Worm (Caenorhabditis elegans) whole organism, L4 larva: ENCODE measurements around the gene lin-40.

Experiments used
- F26F4.8 ChIP-seq: fragments of 200-800 bp; sonication (Bioruptor generic); conservative IDR thresholded peaks from 2 replicates; pipeline ENCODE4 v1.3.6; 2022; ENCODE audit warnings: missing genetic modification characterization, missing compliant biosample characterization
- F44E2.7 ChIP-seq: fragments of 200-800 bp; sonication (Bioruptor generic); IDR thresholded peaks from 2 replicates; pipeline ENCODE4 v2.1.2; 2022; ENCODE audit warnings: missing genetic modification characterization, missing compliant biosample characterization
- F49E8.2 ChIP-seq: sonication (generic microtip); optimal IDR thresholded peaks from 2 replicates; lab custom pipeline; 2016; ENCODE audit warnings: missing compliant biosample characterization, mild to moderate bottlenecking, missing genetic modification characterization, borderline replicate concordance
- R02D3.7 ChIP-seq: fragments of 150-350 bp; sonication (generic microtip); optimal IDR thresholded peaks from 3 replicates; lab custom pipeline; 2014; ENCODE audit warnings: missing biosample characterization, missing genetic modification characterization
- T26A8.4 ChIP-seq: fragments of 200-800 bp; sonication (Bioruptor generic); IDR thresholded peaks from 2 replicates; pipeline ENCODE4 v1.3.6; 2022; ENCODE audit warnings: missing genetic modification characterization, missing compliant biosample characterization
- Y48G9A.11 ChIP-seq: fragments of 200-800 bp; sonication (Bioruptor generic); IDR thresholded peaks from 2 replicates; pipeline ENCODE4 v1.3.6; 2022; ENCODE audit warnings: missing genetic modification reagents, missing genetic modification characterization, missing compliant biosample characterization
- Y5F2A.4 ChIP-seq: fragments of 200-800 bp; sonication (Bioruptor generic); optimal IDR thresholded peaks from 2 replicates; lab custom pipeline; 2018; ENCODE audit warnings: mild to moderate bottlenecking, missing genetic modification characterization, missing compliant biosample characterization
- ZK337.2 ChIP-seq: fragments of 200-800 bp; sonication (Bioruptor generic); IDR thresholded peaks from 2 replicates; pipeline ENCODE4 v1.3.6; 2022; ENCODE audit warnings: missing genetic modification reagents, missing genetic modification characterization, missing compliant biosample characterization
- aha-1 ChIP-seq: fragments of 150-350 bp; peaks from one replicate; lab custom pipeline; 2014; ENCODE audit warnings: missing biosample characterization, missing genetic modification characterization
- aly-2 ChIP-seq: sonication (generic microtip); optimal IDR thresholded peaks from 2 replicates; lab custom pipeline; 2018; ENCODE audit warnings: missing biosample characterization, missing genetic modification characterization
- ama-1 ChIP-seq: fragments of 150-350 bp; optimal IDR thresholded peaks from 2 replicates; lab custom pipeline; 2014; ENCODE audit warnings: inconsistent platforms, mixed read lengths
- attf-4 ChIP-seq: sonication (generic microtip); optimal IDR thresholded peaks from 3 replicates; lab custom pipeline; 2017; ENCODE audit warnings: missing biosample characterization, missing genetic modification characterization
- daf-16 ChIP-seq, 3 experiments: sonication (generic microtip); optimal IDR thresholded peaks; 2 replicates each; lab custom pipeline; 2016 to 2017; ENCODE audit warnings: missing genetic modification characterization in 3 of 3, missing genetic modification reagents in 3 of 3, mild to moderate bottlenecking in 2 of 3, missing compliant biosample characterization in 2 of 3, missing biosample characterization in 1 of 3, moderate library complexity in 1 of 3
- dmd-6 ChIP-seq: fragments of 200-800 bp; sonication (Bioruptor generic); IDR thresholded peaks from 2 replicates; pipeline ENCODE4 v1.3.6; 2022; ENCODE audit warnings: missing genetic modification reagents, missing genetic modification characterization, missing compliant biosample characterization
- dpl-1 ChIP-seq: fragments of 150-350 bp; optimal IDR thresholded peaks from 2 replicates; lab custom pipeline; 2014; ENCODE audit warnings: missing biosample characterization, missing genetic modification reagents, missing genetic modification characterization
- egl-27 ChIP-seq: sonication (generic microtip); optimal IDR thresholded peaks from 3 replicates; lab custom pipeline; 2017; ENCODE audit warnings: missing biosample characterization, missing genetic modification reagents, missing genetic modification characterization
- egl-43 ChIP-seq: fragments of 200-800 bp; sonication (Bioruptor generic); IDR thresholded peaks from 2 replicates; pipeline ENCODE4 v1.3.6; 2022; ENCODE audit warnings: missing genetic modification reagents, missing genetic modification characterization, missing compliant biosample characterization
- fkh-10 ChIP-seq: fragments of 150-350 bp; optimal IDR thresholded peaks from 2 replicates; lab custom pipeline; 2014; ENCODE audit warnings: missing biosample characterization, missing genetic modification reagents, missing genetic modification characterization
- fos-1 ChIP-seq: fragments of 150-350 bp; optimal IDR thresholded peaks from 2 replicates; lab custom pipeline; 2014; ENCODE audit warnings: missing biosample characterization, missing genetic modification characterization
- hif-1 ChIP-seq, 2 experiments: sonication (generic microtip); optimal IDR thresholded peaks; 2 replicates each; lab custom pipeline; 2016 to 2017; ENCODE audit warnings: missing compliant biosample characterization in 2 of 2, missing genetic modification characterization in 2 of 2, missing genetic modification reagents in 2 of 2, missing genotype in 2 of 2, mild to moderate bottlenecking in 1 of 2
- hlh-11 ChIP-seq: fragments of 200-800 bp; sonication (Bioruptor generic); optimal IDR thresholded peaks from 2 replicates; lab custom pipeline; 2018; ENCODE audit warnings: mild to moderate bottlenecking, missing genetic modification characterization, missing compliant biosample characterization
- hmg-1.1 ChIP-seq: fragments of 200-800 bp; sonication (Bioruptor generic); IDR thresholded peaks from 2 replicates; pipeline ENCODE4 v1.3.6; 2022; ENCODE audit warnings: missing genetic modification reagents, missing genetic modification characterization, missing compliant biosample characterization
- lin-1 ChIP-seq: fragments of 200-800 bp; sonication (Bioruptor generic); IDR thresholded peaks from 2 replicates; pipeline ENCODE4 v1.3.6; 2022; ENCODE audit warnings: missing genetic modification reagents, missing genetic modification characterization, missing compliant biosample characterization
- lin-15B ChIP-seq: fragments of 150-350 bp; sonication (generic microtip); optimal IDR thresholded peaks from 3 replicates; lab custom pipeline; 2014; ENCODE audit warnings: missing biosample characterization, missing genetic modification characterization
- lin-29 ChIP-seq: fragments of 200-800 bp; sonication (Bioruptor generic); IDR thresholded peaks from 2 replicates; pipeline ENCODE4 v1.3.6; 2022; ENCODE audit warnings: missing genetic modification reagents, missing genetic modification characterization, missing compliant biosample characterization
- lin-39 ChIP-seq: fragments of 150-350 bp; optimal IDR thresholded peaks from 2 replicates; lab custom pipeline; 2014; ENCODE audit warnings: missing biosample characterization, missing genetic modification reagents, missing genetic modification characterization
- lsy-2 ChIP-seq, 2 experiments: fragments of 150-350 bp in 1 of 2; sonication (generic microtip) in 1 of 2; optimal IDR thresholded peaks; 2 replicates each; lab custom pipeline; 2014 to 2017; ENCODE audit warnings: missing biosample characterization in 2 of 2, missing genetic modification characterization in 2 of 2
- madf-9 ChIP-seq: fragments of 200-800 bp; sonication (Bioruptor generic); conservative IDR thresholded peaks from 2 replicates; pipeline ENCODE4 v1.3.6; 2022; ENCODE audit warnings: missing genetic modification reagents, missing genetic modification characterization, missing compliant biosample characterization
- mdl-1 ChIP-seq, 2 experiments: fragments of 150-350 bp in 1 of 2; sonication (generic microtip) in 1 of 2; optimal IDR thresholded peaks; 2 replicates each; lab custom pipeline; 2014 to 2017; ENCODE audit warnings: missing biosample characterization in 2 of 2, missing genetic modification characterization in 2 of 2
- mep-1 ChIP-seq: fragments of 150-350 bp; sonication (generic microtip); optimal IDR thresholded peaks from 3 replicates; lab custom pipeline; 2014; ENCODE audit warnings: missing biosample characterization, missing genetic modification characterization
- nhr-102 ChIP-seq: sonication (generic microtip); optimal IDR thresholded peaks from 2 replicates; lab custom pipeline; 2016; ENCODE audit warnings: mild to moderate bottlenecking, missing genetic modification characterization, moderate library complexity, missing compliant biosample characterization
- nhr-11 ChIP-seq: fragments of 150-350 bp; optimal IDR thresholded peaks from 2 replicates; lab custom pipeline; 2014; ENCODE audit warnings: missing biosample characterization, missing genetic modification characterization
- nhr-111 ChIP-seq: fragments of 200-800 bp; sonication (Bioruptor generic); optimal IDR thresholded peaks from 2 replicates; lab custom pipeline; 2018; ENCODE audit warnings: mild to moderate bottlenecking, missing genetic modification characterization, missing compliant biosample characterization
- nhr-42 ChIP-seq: fragments of 200-800 bp; sonication (Bioruptor generic); IDR thresholded peaks from 2 replicates; pipeline ENCODE4 v1.3.6; 2022; ENCODE audit warnings: missing genetic modification characterization, missing compliant biosample characterization
- nhr-48 ChIP-seq: sonication (generic microtip); optimal IDR thresholded peaks from 2 replicates; lab custom pipeline; 2016; ENCODE audit warnings: mild to moderate bottlenecking, missing genetic modification characterization, missing compliant biosample characterization
- nhr-76 ChIP-seq: fragments of 150-350 bp; optimal IDR thresholded peaks from 2 replicates; lab custom pipeline; 2014; ENCODE audit warnings: missing biosample characterization, missing genetic modification characterization
- rbr-2 ChIP-seq: sonication (generic microtip); optimal IDR thresholded peaks from 2 replicates; lab custom pipeline; 2016; ENCODE audit warnings: missing genotype, missing genetic modification characterization, missing compliant biosample characterization
- saeg-2 ChIP-seq: fragments of 200-800 bp; sonication (Bioruptor generic); IDR thresholded peaks from 2 replicates; pipeline ENCODE4 v1.3.6; 2022; ENCODE audit warnings: missing genetic modification reagents, missing genetic modification characterization, missing compliant biosample characterization
- set-16 ChIP-seq: fragments of 200-800 bp; sonication (Bioruptor generic); IDR thresholded peaks from 2 replicates; pipeline ENCODE4 v1.3.6; 2022; ENCODE audit warnings: missing genetic modification reagents, missing genetic modification characterization, missing compliant biosample characterization
- snpc-4 ChIP-seq: fragments of 150-350 bp; optimal IDR thresholded peaks from 2 replicates; lab custom pipeline; 2014; ENCODE audit warnings: missing biosample characterization, missing genetic modification characterization
- spr-1 ChIP-seq: sonication (generic microtip); optimal IDR thresholded peaks from 2 replicates; lab custom pipeline; 2016; ENCODE audit warnings: mild to moderate bottlenecking, missing genetic modification characterization, missing compliant biosample characterization
- tra-1 ChIP-seq: fragments of 200-800 bp; sonication (Bioruptor generic); IDR thresholded peaks from 2 replicates; pipeline ENCODE4 v1.3.6; 2022; ENCODE audit warnings: missing genetic modification reagents, missing genetic modification characterization, missing compliant biosample characterization
- unc-62 ChIP-seq, 3 experiments: fragments of 150-350 bp in 1 of 3; sonication (generic microtip); optimal IDR thresholded peaks in 2 of 3; peaks in 1 of 3; 1 replicate in 1 of 3; 2 replicates in 2 of 3; lab custom pipeline; 2014 to 2017; ENCODE audit warnings: missing biosample characterization in 3 of 3, missing genetic modification characterization in 3 of 3, missing genetic modification reagents in 3 of 3, missing genotype in 1 of 3
- vab-7 ChIP-seq: fragments of 200-800 bp; sonication (Bioruptor generic); IDR thresholded peaks from 2 replicates; pipeline ENCODE4 v1.3.6; 2022; ENCODE audit warnings: missing genetic modification reagents, missing genetic modification characterization, missing compliant biosample characterization
- zfp-2 ChIP-seq: sonication (generic microtip); optimal IDR thresholded peaks from 2 replicates; lab custom pipeline; 2016; ENCODE audit warnings: mild to moderate bottlenecking, missing genetic modification characterization, missing compliant biosample characterization
- zip-11 ChIP-seq: fragments of 200-800 bp; sonication (Bioruptor generic); IDR thresholded peaks from 2 replicates; pipeline ENCODE4 v1.3.6; 2022; ENCODE audit warnings: missing genetic modification characterization, missing compliant biosample characterization
- zip-2 ChIP-seq: fragments of 150-350 bp; optimal IDR thresholded peaks from 2 replicates; lab custom pipeline; 2014; ENCODE audit warnings: missing biosample characterization, missing genetic modification characterization
- ztf-11 ChIP-seq: fragments of 150-350 bp; optimal IDR thresholded peaks from 2 replicates; lab custom pipeline; 2014; ENCODE audit warnings: missing biosample characterization, missing genetic modification characterization
- ztf-7 ChIP-seq: fragments of 150-350 bp; optimal IDR thresholded peaks from 2 replicates; lab custom pipeline; 2014; ENCODE audit warnings: missing biosample characterization, missing genetic modification characterization

Gene lin-40

ce11 chrV:3716279-3716887, 11.6 kb downstream of the lin-40 start (continued):
- TF ChIP-seq T26A8.4 (GFP tag; lab: Robert Waterston, UW) (no peak; the same call in 1 of the 2 replicates), hlh-11 (peak; percentile 48), nhr-11 (tag; lab: Kevin White, UChicago) (peak; percentile 44)

ce11 chrV:3717751-3718150, 13.0 kb downstream of the lin-40 start:
- TF ChIP-seq zip-11 (GFP tag; lab: Robert Waterston, UW) (no peak), nhr-76 (tag; lab: Kevin White, UChicago) (no peak), lin-15B (tag; lab: Kevin White, UChicago) (no peak), F49E8.2 (tag; lab: Kevin White, UChicago) (no peak), ama-1 (lab: Kevin White, UChicago) (no peak), egl-43 (GFP tag; lab: Robert Waterston, UW) (no peak), Y48G9A.11 (no peak), ztf-11 (tag; lab: Kevin White, UChicago) (no peak), zip-2 (no peak), egl-27 (no peak), zfp-2 (tag; lab: Kevin White, UChicago) (no peak), nhr-111 (GFP tag; lab: Kevin White, UChicago) (no peak), fkh-10 (GFP tag; lab: Kevin White, UChicago) (peak; percentile 61), nhr-42 (GFP tag; lab: Robert Waterston, UW) (no peak), unc-62 (GFP tag; optimal IDR thresholded peaks at IDR 0.05 in 1 of 2; lab: Kevin White, UChicago) (peak in 1 of 2 experiments; percentile 99), unc-62 (tag; optimal IDR thresholded peaks at IDR 0.05; lab: Kevin White, UChicago) (no peak), F44E2.7 (no peak), set-16 (GFP tag; lab: Robert Waterston, UW) (0 out of 2 replicates have a peak, but pooled peaks have one; percentile 24), fos-1 (tag; lab: Kevin White, UChicago) (no peak), nhr-102 (no peak), mdl-1 (tag; optimal IDR thresholded peaks at IDR 0.05; lab: Kevin White, UChicago) (peak in 1 of 2 experiments; percentile 48), daf-16 (GFP tag; optimal IDR thresholded peaks at IDR 0.05; lab: Kevin White, UChicago) (no peak), daf-16 (tag; optimal IDR thresholded peaks at IDR 0.05; lab: Kevin White, UChicago) (no peak), spr-1 (tag; lab: Kevin White, UChicago) (no peak), lin-1 (GFP tag; lab: Robert Waterston, UW) (no peak), lsy-2 (tag; optimal IDR thresholded peaks at IDR 0.05; lab: Kevin White, UChicago) (peak in 1 of 2 experiments; percentile 68), snpc-4 (no peak), R02D3.7 (no peak), Y5F2A.4 (GFP tag; lab: Kevin White, UChicago) (no peak), hmg-1.1 (GFP tag; lab: Robert Waterston, UW) (peak; percentile 57; the same call in 1 of the 2 replicates), F26F4.8 (GFP tag; lab: Robert Waterston, UW) (no peak), tra-1 (no peak), attf-4 (tag; lab: Kevin White, UChicago) (no peak), mep-1 (peak; percentile 59), aha-1 (peak; percentile 99), rbr-2 (tag; lab: Kevin White, UChicago) (peak; percentile 67), lin-39 (no peak), saeg-2 (GFP tag; lab: Robert Waterston, UW) (no peak), lin-29 (no peak), ZK337.2 (GFP tag; lab: Robert Waterston, UW) (no peak), dpl-1 (GFP tag; lab: Kevin White, UChicago) (no peak), dmd-6 (GFP tag; lab: Robert Waterston, UW) (peak; percentile 21; the same call in 1 of the 2 replicates), ztf-7 (tag; lab: Kevin White, UChicago) (no peak), nhr-48 (tag; lab: Kevin White, UChicago) (no peak), madf-9 (GFP tag; lab: Robert Waterston, UW) (no peak), vab-7 (GFP tag; lab: Robert Waterston, UW) (no peak), hif-1 (tag; optimal IDR thresholded peaks at IDR 0.05; lab: Kevin White, UChicago) (peak in 1 of 2 experiments; percentile 26), aly-2 (tag; lab: Kevin White, UChicago) (no peak)
